Fruit fly (Drosophila melanogaster) whole organism, wandering third instar larva: Measurements from ENCODE around the gene Sbds.

Experiments used
- N ChIP-seq: fragments of >200 bp; optimal IDR thresholded peaks from 2 replicates; lab custom pipeline; 2018; ENCODE audit warnings: missing biosample characterization, missing external identifiers, missing genetic modification characterization
- psq ChIP-seq: fragments of 200-800 bp; sonication (Bioruptor generic); optimal IDR thresholded peaks from 3 replicates; lab custom pipeline; 2017; ENCODE audit warnings: missing biosample characterization, mild to moderate bottlenecking, missing genetic modification characterization, moderate library complexity

dm6 chr3L:6797395-6798006 is 44.8 kb downstream of the Sbds start:
- no peak for TF ChIP-seq N (GFP tag; lab: Kevin White, UChicago)
- no peak for TF ChIP-seq psq (GFP tag; lab: Kevin White, UChicago)
